Fruit fly (Drosophila melanogaster) whole organism, prepupa: ENCODE data around the gene Tsp2A.

Source experiments
- CG16779 ChIP-seq: fragments of 200-800 bp; sonication (Bioruptor generic); optimal IDR thresholded peaks from 3 replicates; lab custom pipeline; 2017; ENCODE audit warnings: missing biosample characterization, mild to moderate bottlenecking, missing genetic modification characterization
- dac ChIP-seq: fragments of 200-800 bp; sonication (Bioruptor generic); optimal IDR thresholded peaks from 2 replicates; lab custom pipeline; 2017; ENCODE audit warnings: missing biosample characterization, mild to moderate bottlenecking, missing genetic modification characterization

dm6 chrX:1321043-1321442 lies 25.3 kb upstream of the Tsp2A start:
- TF ChIP-seq CG16779 (no peak), dac (GFP tag; lab: Kevin White, UChicago) (no peak)
